Fruit fly (Drosophila melanogaster) whole organism, prepupa: ENCODE data around the gene CG5902.

Source experiments
- Blimp-1 ChIP-seq: fragments of 200-800 bp; sonication (Bioruptor generic); optimal IDR thresholded peaks from 3 replicates; lab custom pipeline; 2017; ENCODE audit warnings: missing biosample characterization, missing genetic modification characterization, mild to moderate bottlenecking, moderate library complexity, missing genetic modification reagents
- CG10669 ChIP-seq: fragments of 200-800 bp; sonication (Bioruptor generic); optimal IDR thresholded peaks from 3 replicates; lab custom pipeline; 2018; ENCODE audit warnings: missing biosample characterization, mild to moderate bottlenecking, missing genetic modification characterization, moderate library complexity
- CG11294 ChIP-seq: fragments of 200-800 bp; sonication (Bioruptor generic); IDR thresholded peaks from 2 replicates; pipeline ENCODE4 v1.3.6; 2022; ENCODE audit warnings: missing biosample characterization, missing genetic modification characterization
- CG11762 ChIP-seq: fragments of 200-800 bp; sonication (Bioruptor generic); optimal IDR thresholded peaks from 3 replicates; lab custom pipeline; 2016; ENCODE audit warnings: missing biosample characterization, missing genetic modification characterization; ENCODE audit not compliant: insufficient read depth
- CG1621 ChIP-seq: fragments of 200-800 bp; sonication (Bioruptor generic); optimal IDR thresholded peaks from 3 replicates; lab custom pipeline; 2018; ENCODE audit warnings: missing biosample characterization, mild to moderate bottlenecking, missing genetic modification characterization
- CG3032 ChIP-seq: fragments of 200-800 bp; optimal IDR thresholded peaks from 2 replicates; lab custom pipeline; 2019; ENCODE audit warnings: missing biosample characterization, mild to moderate bottlenecking, missing genetic modification characterization, moderate library complexity
- CG32006 ChIP-seq: fragments of 200-800 bp; sonication (Bioruptor generic); optimal IDR thresholded peaks from 3 replicates; lab custom pipeline; 2017; ENCODE audit warnings: missing biosample characterization, mild to moderate bottlenecking, missing genetic modification characterization
- CG3919 ChIP-seq: fragments of 200-800 bp; sonication (Bioruptor generic); optimal IDR thresholded peaks from 3 replicates; lab custom pipeline; 2016; ENCODE audit warnings: missing biosample characterization, missing genetic modification characterization
- CG4318 ChIP-seq: fragments of 200-800 bp; sonication (Bioruptor generic); optimal IDR thresholded peaks from 3 replicates; lab custom pipeline; 2017; ENCODE audit warnings: missing biosample characterization, mild to moderate bottlenecking, missing genetic modification characterization
- CG6276 ChIP-seq: fragments of 200-800 bp; sonication (Bioruptor generic); optimal IDR thresholded peaks from 2 replicates; lab custom pipeline; 2017; ENCODE audit warnings: missing biosample characterization, mild to moderate bottlenecking, missing genetic modification characterization
- CG6792 ChIP-seq: fragments of 200-800 bp; sonication (Bioruptor generic); optimal IDR thresholded peaks from 3 replicates; lab custom pipeline; 2016; ENCODE audit warnings: missing biosample characterization, missing genetic modification characterization
- CG6854 ChIP-seq: fragments of 200-800 bp; sonication (Bioruptor generic); optimal IDR thresholded peaks from 2 replicates; lab custom pipeline; 2017; ENCODE audit warnings: missing biosample characterization, mild to moderate bottlenecking, missing genetic modification characterization
- CG7368 ChIP-seq: fragments of 200-800 bp; sonication (Bioruptor generic); optimal IDR thresholded peaks from 3 replicates; lab custom pipeline; 2016; ENCODE audit warnings: missing biosample characterization, missing genetic modification characterization
- CG8119 ChIP-seq: fragments of 200-800 bp; sonication (Bioruptor generic); IDR thresholded peaks from 3 replicates; pipeline ENCODE4 v1.3.6; 2022; ENCODE audit warnings: missing biosample characterization, missing genetic modification characterization
- CG8319 ChIP-seq: fragments of 200-800 bp; sonication (Bioruptor generic); optimal IDR thresholded peaks from 3 replicates; lab custom pipeline; 2016; ENCODE audit warnings: missing biosample characterization, missing genetic modification characterization
- Eip75B ChIP-seq: fragments of 200-800 bp; sonication (Bioruptor generic); optimal IDR thresholded peaks from 3 replicates; lab custom pipeline; 2016; ENCODE audit warnings: missing biosample characterization, missing genetic modification characterization
- Ets21C ChIP-seq: fragments of 200-800 bp; sonication (Bioruptor generic); optimal IDR thresholded peaks from 3 replicates; lab custom pipeline; 2016; ENCODE audit warnings: missing biosample characterization, missing genetic modification characterization
- Ets96B ChIP-seq: fragments of 200-800 bp; optimal IDR thresholded peaks from 2 replicates; lab custom pipeline; 2019; ENCODE audit warnings: missing biosample characterization, mild to moderate bottlenecking, missing genetic modification characterization, moderate library complexity
- Hr38 ChIP-seq: sonication (Bioruptor generic); optimal IDR thresholded peaks from 2 replicates; lab custom pipeline; 2016; ENCODE audit warnings: missing biosample characterization, missing genetic modification characterization
- Hr39 ChIP-seq: fragments of 200-800 bp; sonication (Bioruptor generic); optimal IDR thresholded peaks from 2 replicates; lab custom pipeline; 2016; ENCODE audit warnings: missing biosample characterization, missing genetic modification characterization
- Hr4 ChIP-seq: fragments of 200-800 bp; sonication (Bioruptor generic); optimal IDR thresholded peaks from 3 replicates; lab custom pipeline; 2016; ENCODE audit warnings: missing biosample characterization, missing genetic modification characterization
- Lpt ChIP-seq: fragments of 200-800 bp; sonication (Bioruptor generic); optimal IDR thresholded peaks from 3 replicates; lab custom pipeline; 2016; ENCODE audit warnings: missing biosample characterization, missing genetic modification characterization
- Sox102F ChIP-seq: fragments of 200-800 bp; sonication (Bioruptor generic); optimal IDR thresholded peaks from 2 replicates; lab custom pipeline; 2016; ENCODE audit warnings: missing biosample characterization, mild to moderate bottlenecking, missing genetic modification characterization
- Sox15 ChIP-seq: fragments of 200-800 bp; sonication (Bioruptor generic); optimal IDR thresholded peaks from 3 replicates; lab custom pipeline; 2016; ENCODE audit warnings: missing biosample characterization, missing genetic modification characterization
- dac ChIP-seq: fragments of 200-800 bp; sonication (Bioruptor generic); optimal IDR thresholded peaks from 2 replicates; lab custom pipeline; 2017; ENCODE audit warnings: missing biosample characterization, mild to moderate bottlenecking, missing genetic modification characterization
- eg ChIP-seq: fragments of 200-800 bp; sonication (Bioruptor generic); IDR thresholded peaks from 3 replicates; pipeline ENCODE4 v1.3.6; 2022; ENCODE audit warnings: missing biosample characterization, missing genetic modification characterization
- esn ChIP-seq: fragments of 200-800 bp; sonication (Bioruptor generic); optimal IDR thresholded peaks from 2 replicates; lab custom pipeline; 2016; ENCODE audit warnings: missing biosample characterization, mild to moderate bottlenecking, missing genetic modification characterization, moderate library complexity
- fd85E ChIP-seq: fragments of 200-800 bp; sonication (Bioruptor generic); optimal IDR thresholded peaks from 3 replicates; lab custom pipeline; 2016; ENCODE audit warnings: missing biosample characterization, missing genetic modification characterization
- lz ChIP-seq: fragments of 200-800 bp; sonication (Bioruptor generic); optimal IDR thresholded peaks from 3 replicates; lab custom pipeline; 2016; ENCODE audit warnings: missing biosample characterization, missing genetic modification characterization
- pdm3 ChIP-seq: fragments of 200-800 bp; sonication (Bioruptor generic); optimal IDR thresholded peaks from 3 replicates; lab custom pipeline; 2016; ENCODE audit warnings: missing biosample characterization, missing genetic modification characterization
- salr ChIP-seq, 2 experiments: fragments of 200-800 bp; sonication (Bioruptor generic); optimal IDR thresholded peaks; 3 replicates each; lab custom pipeline; 2016 to 2018; ENCODE audit warnings: missing biosample characterization in 2 of 2, missing genetic modification characterization in 2 of 2, mild to moderate bottlenecking in 1 of 2
- ss ChIP-seq, 2 experiments: fragments of 200-800 bp; sonication (Bioruptor generic); optimal IDR thresholded peaks; 2 replicates in 1 of 2; 3 replicates in 1 of 2; lab custom pipeline; 2017 to 2018; ENCODE audit warnings: mild to moderate bottlenecking in 2 of 2, missing biosample characterization in 2 of 2, missing genetic modification characterization in 2 of 2, moderate library complexity in 1 of 2
- svp ChIP-seq: fragments of 200-800 bp; sonication (Bioruptor generic); peaks from one replicate; lab custom pipeline; 2016; ENCODE audit warnings: missing biosample characterization, missing genetic modification characterization
- topi ChIP-seq: fragments of 200-800 bp; sonication (Bioruptor generic); optimal IDR thresholded peaks from 3 replicates; lab custom pipeline; 2016; ENCODE audit warnings: missing biosample characterization, missing genetic modification characterization

Gene CG5902

dm6 chr3R:24037538-24038265 is 51.3 kb downstream of the CG5902 start, which contains the start of gene spas (continued):
- TF ChIP-seq CG7368 (peak; percentile 58), CG11762 (GFP tag; lab: Kevin White, UChicago) (no peak), CG1621 (tag; lab: Kevin White, UChicago) (peak; percentile 54), Hr38 (GFP tag; lab: Kevin White, UChicago) (no peak), Lpt (GFP tag; lab: Kevin White, UChicago) (peak; percentile 18), CG3032 (tag; lab: Kevin White, UChicago) (peak; percentile 61), CG8319 (GFP tag; lab: Kevin White, UChicago) (peak; percentile 48), CG10669 (GFP tag; lab: Kevin White, UChicago) (no peak), topi (peak; percentile 68), lz (GFP tag; lab: Kevin White, UChicago) (peak; percentile 83), dac (peak; percentile 46), fd85E (GFP tag; lab: Kevin White, UChicago) (no peak), CG3919 (GFP tag; lab: Kevin White, UChicago) (peak; percentile 58), CG8119 (GFP tag; lab: Robert Waterston, UW) (no peak), Eip75B (GFP tag; lab: Kevin White, UChicago) (peak; percentile 74), CG32006 (GFP tag; lab: Kevin White, UChicago) (peak; percentile 67), CG6792 (GFP tag; lab: Kevin White, UChicago) (peak; percentile 50), CG11294 (GFP tag; lab: Robert Waterston, UW) (peak; percentile 22; the same call in 1 of the 2 replicates), Sox15 (GFP tag; lab: Kevin White, UChicago) (peak; percentile 64), svp (GFP tag; lab: Kevin White, UChicago) (peak; percentile 92), salr (GFP tag; optimal IDR thresholded peaks at IDR 0.05; lab: Kevin White, UChicago) (peak in 1 of 2 experiments; percentile 46), Ets21C (GFP tag; lab: Kevin White, UChicago) (peak; percentile 62), CG4318 (GFP tag; lab: Kevin White, UChicago) (no peak), eg (peak; percentile 78), Blimp-1 (GFP tag; lab: Kevin White, UChicago) (no peak), Hr39 (peak; percentile 86), CG6276 (GFP tag; lab: Kevin White, UChicago) (no peak), esn (GFP tag; lab: Kevin White, UChicago) (peak; percentile 75), Hr4 (GFP tag; lab: Kevin White, UChicago) (peak; percentile 80), Sox102F (GFP tag; lab: Kevin White, UChicago) (peak; percentile 73), CG6854 (GFP tag; lab: Kevin White, UChicago) (no peak), ss (GFP tag; optimal IDR thresholded peaks at IDR 0.05; lab: Kevin White, UChicago) (peak in 1 of 2 experiments; percentile 20), Ets96B (tag; lab: Kevin White, UChicago) (peak; percentile 46), pdm3 (peak; percentile 68)
